Worm (Caenorhabditis elegans): Measurements from ENCODE around the gene srz-56.

ce11 chrIII:2227407-2227806 lies 13.2 kb upstream of the srz-56 start, which contains the start of gene fbxa-62:
- TF ChIP-seq hmg-4 (GFP tag; optimal IDR thresholded peaks at IDR 0.05) (no peak), ama-1 (optimal IDR thresholded peaks at IDR 0.05) (no peak), B0310.2 (tag; optimal IDR thresholded peaks at IDR 0.05) (no peak), flt-1 (GFP tag; IDR thresholded peaks at IDR 0.05) (no peak), hnd-1 (tag; optimal IDR thresholded peaks at IDR 0.05) (no peak), F13C5.2 (tag; optimal IDR thresholded peaks at IDR 0.05) (no peak)
